Fruit fly (Drosophila melanogaster) whole organism: ENCODE data around the gene Irk1.

ENCODE experiments used
- CG8478 ChIP-seq: fragments of >200 bp; optimal IDR thresholded peaks from 2 replicates; lab custom pipeline; 2018; ENCODE audit warnings: inconsistent platforms
- Dll ChIP-seq: fragments of >200 bp; optimal IDR thresholded peaks from 2 replicates; lab custom pipeline; 2017
- pan ChIP-seq: fragments of >200 bp; optimal IDR thresholded peaks from 2 replicates; lab custom pipeline; 2017
- psq ChIP-seq: fragments of >200 bp; optimal IDR thresholded peaks from 2 replicates; lab custom pipeline; 2017
- usp ChIP-seq: fragments of >200 bp; optimal IDR thresholded peaks from 2 replicates; lab custom pipeline; 2017; ENCODE audit warnings: missing biosample characterization, missing genetic modification characterization, mixed read lengths

DNA sequence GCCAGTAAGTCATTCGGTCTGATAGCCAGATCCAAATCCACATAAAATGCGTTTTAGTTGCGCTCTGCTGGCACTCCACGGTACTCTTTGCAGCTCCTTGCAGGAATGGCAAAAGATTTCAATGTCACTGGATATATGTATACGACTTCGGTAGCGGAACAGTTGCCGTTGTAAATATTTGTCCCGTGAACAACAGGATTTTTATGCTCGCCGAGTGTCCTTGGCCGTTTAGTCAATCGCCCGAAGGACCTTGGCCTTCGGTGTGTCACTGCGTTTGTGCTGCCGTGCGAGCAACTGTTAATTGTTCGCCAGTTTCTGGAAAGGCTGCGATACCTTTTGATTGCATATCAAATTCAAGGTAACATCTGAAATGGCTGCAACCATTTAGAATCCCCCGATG lies 29.7 kb upstream of the Irk1 start:
- TF ChIP-seq usp (no peak), pan (lab: Kevin White, UChicago) (no peak), psq (no peak), CG8478 (lab: Kevin White, UChicago) (no peak), Dll (lab: Kevin White, UChicago) (no peak)
